Worm (Caenorhabditis elegans) whole organism, midembryonic: ENCODE results near the gene slr-2.

ENCODE experiments used
- T22C8.4 ChIP-seq: fragments of 200-800 bp; sonication (Bioruptor generic); IDR thresholded peaks from 2 replicates; pipeline ENCODE4 v1.3.6; 2022; ENCODE audit warnings: missing genetic modification characterization, missing compliant biosample characterization
- cog-1 ChIP-seq: sonication (generic microtip); optimal IDR thresholded peaks from 2 replicates; lab custom pipeline; 2016; ENCODE audit warnings: missing genetic modification characterization, missing compliant biosample characterization
- flt-1 ChIP-seq: fragments of 200-800 bp; sonication (Bioruptor generic); IDR thresholded peaks from 2 replicates; pipeline ENCODE4 v1.3.6; 2022; ENCODE audit warnings: missing genetic modification characterization, missing compliant biosample characterization
- klf-2 ChIP-seq: fragments of 200-800 bp; sonication (Bioruptor generic); conservative IDR thresholded peaks from 2 replicates; pipeline ENCODE4 v1.3.6; 2022; ENCODE audit warnings: missing genetic modification reagents, missing genetic modification characterization, missing compliant biosample characterization
- med-1 ChIP-seq: sonication (generic microtip); optimal IDR thresholded peaks from 2 replicates; lab custom pipeline; 2017; ENCODE audit warnings: missing genetic modification characterization, mild to moderate bottlenecking, missing compliant biosample characterization, antibody characterized with exemption, missing genetic modification reagents; ENCODE audit not compliant: insufficient read depth
- ref-1 ChIP-seq: fragments of 200-800 bp; sonication (Bioruptor generic); conservative IDR thresholded peaks from 2 replicates; pipeline ENCODE4 v1.3.6; 2022; ENCODE audit warnings: missing genetic modification reagents, missing genetic modification characterization, missing compliant biosample characterization
- tab-1 ChIP-seq: fragments of 200-800 bp; sonication (Bioruptor generic); IDR thresholded peaks from 2 replicates; pipeline ENCODE4 v1.3.6; 2022; ENCODE audit warnings: missing genetic modification characterization, missing compliant biosample characterization
- ztf-23 ChIP-seq: fragments of 200-800 bp; sonication (Bioruptor generic); IDR thresholded peaks from 2 replicates; pipeline ENCODE4 v1.3.6; 2022; ENCODE audit warnings: missing genetic modification reagents, missing genetic modification characterization, missing compliant biosample characterization
- ztf-29 ChIP-seq: fragments of 200-800 bp; sonication (Bioruptor generic); IDR thresholded peaks from 2 replicates; pipeline ENCODE4 v1.3.6; 2022; ENCODE audit warnings: missing genetic modification reagents, missing genetic modification characterization, missing compliant biosample characterization

The slr-2 gene

ce11 chrV:18091216-18091615 is 4.3 kb downstream of the slr-2 start:
- TF ChIP-seq klf-2 (no peak), med-1 (GFP tag; lab: Kevin White, UChicago) (no peak), tab-1 (GFP tag; lab: Robert Waterston, UW) (no peak), flt-1 (GFP tag; lab: Robert Waterston, UW) (no peak)

ce11 chrV:18093941-18094340 is 7.0 kb downstream of the slr-2 start:
- TF ChIP-seq tab-1 (GFP tag; lab: Robert Waterston, UW) (no peak), ztf-29 (no peak), klf-2 (no peak), cog-1 (tag; lab: Kevin White, UChicago) (no peak), med-1 (GFP tag; lab: Kevin White, UChicago) (no peak), T22C8.4 (GFP tag; lab: Robert Waterston, UW) (no peak), flt-1 (GFP tag; lab: Robert Waterston, UW) (no peak), ztf-23 (GFP tag; lab: Robert Waterston, UW) (no peak), ref-1 (GFP tag; lab: Robert Waterston, UW) (no peak)

- TF ChIP-seq cog-1 (tag; lab: Kevin White, UChicago): no peak
- TF ChIP-seq klf-2: no peak
- no peak for TF ChIP-seq T22C8.4 (GFP tag; lab: Robert Waterston, UW)
- no peak for TF ChIP-seq tab-1 (GFP tag; lab: Robert Waterston, UW)
- TF ChIP-seq ztf-29: no peak
These were observed 11.5 kb downstream of the slr-2 start, which contains the start of gene par-4 for ce11 chrV:18098387-18098786. par-4 (plus strand) TSS chrV:18098687.

- no peak for TF ChIP-seq cog-1 (tag; lab: Kevin White, UChicago)
- no peak for TF ChIP-seq ref-1 (GFP tag; lab: Robert Waterston, UW)
- TF ChIP-seq flt-1 (GFP tag; lab: Robert Waterston, UW): no peak
- no peak for TF ChIP-seq tab-1 (GFP tag; lab: Robert Waterston, UW)
- no peak for TF ChIP-seq klf-2
- no peak for TF ChIP-seq ztf-23 (GFP tag; lab: Robert Waterston, UW)
- TF ChIP-seq ztf-29: no peak
- TF ChIP-seq med-1 (GFP tag; lab: Kevin White, UChicago): no peak
- no peak for TF ChIP-seq T22C8.4 (GFP tag; lab: Robert Waterston, UW)
These were observed 19.1 kb downstream of the slr-2 start for ce11 chrV:18106055-18106454.

- no peak for TF ChIP-seq ztf-23 (GFP tag; lab: Robert Waterston, UW)
These were observed 21.0 kb downstream of the slr-2 start, which contains the start of gene Y37H2A.1 for ce11 chrV:18107969-18108368. Y37H2A.1 (plus strand) TSS chrV:18108269.

- TF ChIP-seq klf-2 (no peak), med-1 (GFP tag; lab: Kevin White, UChicago) (no peak), T22C8.4 (GFP tag; lab: Robert Waterston, UW) (no peak), tab-1 (GFP tag; lab: Robert Waterston, UW) (no peak), ztf-29 (no peak), flt-1 (GFP tag; lab: Robert Waterston, UW) (no peak), ref-1 (GFP tag; lab: Robert Waterston, UW) (no peak), cog-1 (tag; lab: Kevin White, UChicago) (no peak), ztf-23 (GFP tag; lab: Robert Waterston, UW) (no peak)
These were observed 22.5 kb downstream of the slr-2 start for ce11 chrV:18109449-18109848.

- TF ChIP-seq ztf-29: no peak
- no peak for TF ChIP-seq klf-2
- no peak for TF ChIP-seq ref-1 (GFP tag; lab: Robert Waterston, UW)
These were observed 36.7 kb downstream of the slr-2 start, which contains the start of gene fbxa-107 for ce11 chrV:18123639-18124038. fbxa-107 (plus strand) TSS chrV:18123939.

ce11 chrV:18125075-18125474 is 38.2 kb downstream of the slr-2 start, which contains the start of gene fbxa-210:
fbxa-210 (plus strand) TSS chrV:18125375.
- no peak for TF ChIP-seq ztf-29

- TF ChIP-seq klf-2 (no peak), ztf-23 (GFP tag; lab: Robert Waterston, UW) (no peak), ztf-29 (no peak), cog-1 (tag; lab: Kevin White, UChicago) (no peak), tab-1 (GFP tag; lab: Robert Waterston, UW) (no peak), T22C8.4 (GFP tag; lab: Robert Waterston, UW) (no peak), flt-1 (GFP tag; lab: Robert Waterston, UW) (no peak), ref-1 (GFP tag; lab: Robert Waterston, UW) (no peak), med-1 (GFP tag; lab: Kevin White, UChicago) (no peak)
These were observed 40.3 kb downstream of the slr-2 start, which contains the start of gene fbxa-211 for ce11 chrV:18127192-18127591. fbxa-211 (plus strand) TSS chrV:18127519.

- TF ChIP-seq ztf-29: no peak
- no peak for TF ChIP-seq ztf-23 (GFP tag; lab: Robert Waterston, UW)
- TF ChIP-seq med-1 (GFP tag; lab: Kevin White, UChicago): no peak
- no peak for TF ChIP-seq cog-1 (tag; lab: Kevin White, UChicago)
- TF ChIP-seq klf-2: no peak
- TF ChIP-seq flt-1 (GFP tag; lab: Robert Waterston, UW): no peak
- no peak for TF ChIP-seq ref-1 (GFP tag; lab: Robert Waterston, UW)
- no peak for TF ChIP-seq tab-1 (GFP tag; lab: Robert Waterston, UW)
- TF ChIP-seq T22C8.4 (GFP tag; lab: Robert Waterston, UW): no peak
These were observed 41.6 kb downstream of the slr-2 start for ce11 chrV:18128545-18128944.
